Worm (Caenorhabditis elegans): ENCODE measurements around the gene C50F7.6.

The C50F7.6 gene

DNA sequence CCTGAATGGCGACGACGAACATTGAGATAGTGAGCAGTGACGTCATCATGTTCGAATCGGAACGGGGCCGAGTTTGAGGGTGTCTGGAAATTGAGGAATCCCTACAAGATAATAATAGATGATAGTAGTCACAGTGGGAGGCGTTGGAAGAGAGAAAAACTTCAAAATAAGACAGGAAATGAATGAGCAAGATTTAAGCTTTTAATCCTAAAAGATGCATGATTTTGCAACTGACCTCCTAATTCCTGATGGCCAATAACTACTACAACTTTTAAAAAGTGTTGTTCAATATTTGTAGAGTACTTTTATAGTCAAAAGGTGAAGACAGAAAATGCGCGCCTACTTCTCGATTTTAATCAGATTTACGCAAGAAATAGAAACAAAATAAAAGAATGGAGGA, 24.7 kb downstream of the C50F7.6 start, which contains the start of gene flp-13:
Gene flp-13, minus strand, starts transcription at position 101 of the 400 bp plus-strand sequence.
- TF ChIP-seq mab-5 (tag; optimal IDR thresholded peaks at IDR 0.05) (no peak), nhr-28 (tag; optimal IDR thresholded peaks at IDR 0.05) (no peak), ceh-43 (GFP tag; optimal IDR thresholded peaks at IDR 0.05) (no peak), unc-120 (tag; optimal IDR thresholded peaks at IDR 0.05; ENCODE audit: poor library complexity, severe bottlenecking) (no peak)

DNA sequence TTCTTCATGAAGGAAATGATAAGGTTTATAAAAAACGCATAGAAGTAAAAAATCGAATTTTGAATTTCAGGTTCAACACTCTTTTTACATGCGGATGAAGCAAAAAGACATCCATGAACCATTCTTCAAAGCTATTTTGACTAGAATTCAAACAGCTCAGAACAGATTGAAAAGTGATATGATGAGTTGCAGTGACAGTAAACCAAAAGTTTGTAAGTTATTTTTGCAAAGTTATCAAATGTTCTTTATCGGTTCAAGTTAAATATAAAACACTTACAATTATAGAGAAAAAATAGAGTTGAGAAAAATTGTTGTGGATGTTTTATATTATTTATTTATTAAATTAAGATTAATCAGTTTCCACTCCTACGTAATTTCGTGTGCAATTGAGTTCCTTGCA, 30.5 kb downstream of the C50F7.6 start:
- TF ChIP-seq mab-5 (tag; optimal IDR thresholded peaks at IDR 0.05) = no peak
- TF ChIP-seq unc-62 (GFP tag; optimal IDR thresholded peaks at IDR 0.05) = no peak
- TF ChIP-seq sptf-1 (tag; optimal IDR thresholded peaks at IDR 0.05) = no peak
- TF ChIP-seq unc-39 (tag; optimal IDR thresholded peaks at IDR 0.05) = no peak
- TF ChIP-seq tbx-8 (GFP tag; optimal IDR thresholded peaks at IDR 0.05) = no peak
- TF ChIP-seq blmp-1 (tag; optimal IDR thresholded peaks at IDR 0.05) = no peak
- no peak for TF ChIP-seq hlh-1 (tag; optimal IDR thresholded peaks at IDR 0.05)
- no peak for TF ChIP-seq ceh-39 (tag; optimal IDR thresholded peaks at IDR 0.05)
- no peak for TF ChIP-seq nhr-237 (tag; optimal IDR thresholded peaks at IDR 0.05)
- no peak for TF ChIP-seq elt-3 (tag; optimal IDR thresholded peaks at IDR 0.05)
- no peak for TF ChIP-seq bed-3 (GFP tag; optimal IDR thresholded peaks at IDR 0.05)
- no peak for TF ChIP-seq lsy-2 (tag; optimal IDR thresholded peaks at IDR 0.05)
- no peak for TF ChIP-seq unc-120 (tag; optimal IDR thresholded peaks at IDR 0.05; ENCODE audit: poor library complexity, severe bottlenecking)
- no peak for TF ChIP-seq ceh-43 (GFP tag; optimal IDR thresholded peaks at IDR 0.05)
- no peak for TF ChIP-seq zip-8 (tag; optimal IDR thresholded peaks at IDR 0.05)
- TF ChIP-seq ces-1 (GFP tag; optimal IDR thresholded peaks at IDR 0.05) = no peak
- TF ChIP-seq nhr-2 (tag; optimal IDR thresholded peaks at IDR 0.05) = no peak
- no peak for TF ChIP-seq ztf-11 (tag; optimal IDR thresholded peaks at IDR 0.05)

DNA sequence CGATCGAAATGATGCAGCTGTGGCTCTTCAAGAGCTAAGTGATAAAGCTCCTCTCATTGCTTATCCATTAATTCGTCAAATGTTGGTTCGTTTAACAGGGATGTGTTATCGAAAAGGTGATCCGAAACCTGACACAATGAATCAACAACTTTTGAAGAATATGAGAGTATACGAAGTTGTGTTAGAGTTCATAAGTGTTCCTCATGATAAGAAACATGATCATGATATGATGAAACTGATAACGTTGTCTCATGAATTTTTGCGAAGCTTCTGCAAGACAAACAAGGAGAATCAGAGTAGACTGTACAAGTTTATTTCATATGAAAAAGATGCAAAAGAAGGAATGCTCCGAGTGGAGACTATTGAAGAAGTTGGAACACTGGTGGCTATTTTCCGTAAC, 33.7 kb downstream of the C50F7.6 start:
- TF ChIP-seq drap-1 (GFP tag; optimal IDR thresholded peaks at IDR 0.05) (no peak), cnd-1 (tag; optimal IDR thresholded peaks at IDR 0.05) (no peak), ceh-39 (tag; optimal IDR thresholded peaks at IDR 0.05) (no peak), sptf-1 (tag; optimal IDR thresholded peaks at IDR 0.05) (no peak), nhr-2 (tag; optimal IDR thresholded peaks at IDR 0.05) (no peak), mab-5 (tag; optimal IDR thresholded peaks at IDR 0.05) (no peak), unc-120 (tag; optimal IDR thresholded peaks at IDR 0.05; ENCODE audit: poor library complexity, severe bottlenecking) (no peak), ham-2 (GFP tag; optimal IDR thresholded peaks at IDR 0.05) (no peak), unc-39 (tag; optimal IDR thresholded peaks at IDR 0.05) (no peak)

- TF ChIP-seq mab-5 (tag; optimal IDR thresholded peaks at IDR 0.05) (no peak), tbx-8 (GFP tag; optimal IDR thresholded peaks at IDR 0.05) (no peak), elt-1 (tag; optimal IDR thresholded peaks at IDR 0.05; ENCODE audit: borderline replicate concordance, insufficient read depth) (no peak), unc-39 (tag; optimal IDR thresholded peaks at IDR 0.05) (no peak), hlh-1 (tag; optimal IDR thresholded peaks at IDR 0.05) (no peak), sem-2 (GFP tag; optimal IDR thresholded peaks at IDR 0.05) (no peak), elt-3 (tag; optimal IDR thresholded peaks at IDR 0.05) (no peak), nhr-2 (tag; optimal IDR thresholded peaks at IDR 0.05) (no peak), M03D4.4 (tag; optimal IDR thresholded peaks at IDR 0.05) (no peak), nhr-76 (tag; optimal IDR thresholded peaks at IDR 0.05) (no peak), lsy-2 (tag; optimal IDR thresholded peaks at IDR 0.05) (no peak), nhr-237 (tag; optimal IDR thresholded peaks at IDR 0.05) (no peak), ztf-11 (tag; optimal IDR thresholded peaks at IDR 0.05) (no peak), snpc-4 (tag; optimal IDR thresholded peaks at IDR 0.05) (no peak), ceh-43 (GFP tag; optimal IDR thresholded peaks at IDR 0.05) (no peak)
These were observed 43.9 kb downstream of the C50F7.6 start for ce11 chrIV:7679120-7679519.

ce11 chrIV:7674874-7675273, 48.1 kb downstream of the C50F7.6 start, which contains the start of gene itr-1:
itr-1 (plus strand) TSS chrIV:7675174.
- TF ChIP-seq zip-8 (tag; optimal IDR thresholded peaks at IDR 0.05) = no peak

ce11 chrIV:7672872-7673271, 50.1 kb downstream of the C50F7.6 start, which contains the start of gene C08G9.2:
C08G9.2 (minus strand) TSS chrIV:7672972.
- no peak for TF ChIP-seq bed-3 (GFP tag; optimal IDR thresholded peaks at IDR 0.05)
- no peak for TF ChIP-seq mab-5 (tag; optimal IDR thresholded peaks at IDR 0.05)
- no peak for TF ChIP-seq unc-39 (tag; optimal IDR thresholded peaks at IDR 0.05)
- TF ChIP-seq lin-32 (GFP tag; optimal IDR thresholded peaks at IDR 0.05) = no peak
- TF ChIP-seq cnd-1 (tag; optimal IDR thresholded peaks at IDR 0.05) = no peak
- no peak for TF ChIP-seq lsy-2 (tag; optimal IDR thresholded peaks at IDR 0.05)
- TF ChIP-seq nhr-12 (tag; optimal IDR thresholded peaks at IDR 0.05) = no peak
